Fruit fly (Drosophila melanogaster): ENCODE data around the gene Nelf-E.

Nelf-E gene

DNA sequence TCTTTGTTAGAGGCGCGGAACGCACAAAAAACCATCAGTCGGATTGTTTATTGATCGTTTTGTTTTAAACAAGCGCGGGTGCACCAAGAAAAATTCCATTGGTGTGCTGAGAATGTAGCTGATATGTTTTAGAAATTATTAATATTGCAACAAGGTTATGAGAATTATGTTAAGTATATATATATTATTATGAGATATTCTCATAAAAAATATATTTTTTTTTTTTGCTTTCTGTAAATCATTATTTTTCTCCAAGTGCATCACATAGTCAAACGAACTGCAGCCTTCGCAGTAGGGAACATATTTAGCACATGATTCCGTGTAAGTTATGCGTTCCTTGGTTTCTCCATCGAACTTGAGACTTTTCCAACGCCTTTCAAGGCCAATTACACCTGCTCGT is 28.3 kb upstream of the Nelf-E start (continued):
- TF ChIP-seq Dif (GFP tag; optimal IDR thresholded peaks at IDR 0.05; ENCODE audit: partially characterized antibody) (no peak), HLH106 (tag; optimal IDR thresholded peaks at IDR 0.05) (peak; percentile 57), usp (GFP tag; optimal IDR thresholded peaks at IDR 0.05) (no peak), dl (GFP tag; optimal IDR thresholded peaks at IDR 0.05; ENCODE audit: insufficient read depth in 1 of 2, partially characterized antibody in 2 of 2) (no peak), h (GFP tag; optimal IDR thresholded peaks at IDR 0.05) (no peak), Myc (optimal IDR thresholded peaks at IDR 0.05) (no peak), Rel (GFP tag; optimal IDR thresholded peaks at IDR 0.05) (no peak), Rel (tag; optimal IDR thresholded peaks at IDR 0.05) (no peak), foxo (GFP tag; optimal IDR thresholded peaks at IDR 0.05) (peak in 1 of 2 experiments; percentile 29)

DNA sequence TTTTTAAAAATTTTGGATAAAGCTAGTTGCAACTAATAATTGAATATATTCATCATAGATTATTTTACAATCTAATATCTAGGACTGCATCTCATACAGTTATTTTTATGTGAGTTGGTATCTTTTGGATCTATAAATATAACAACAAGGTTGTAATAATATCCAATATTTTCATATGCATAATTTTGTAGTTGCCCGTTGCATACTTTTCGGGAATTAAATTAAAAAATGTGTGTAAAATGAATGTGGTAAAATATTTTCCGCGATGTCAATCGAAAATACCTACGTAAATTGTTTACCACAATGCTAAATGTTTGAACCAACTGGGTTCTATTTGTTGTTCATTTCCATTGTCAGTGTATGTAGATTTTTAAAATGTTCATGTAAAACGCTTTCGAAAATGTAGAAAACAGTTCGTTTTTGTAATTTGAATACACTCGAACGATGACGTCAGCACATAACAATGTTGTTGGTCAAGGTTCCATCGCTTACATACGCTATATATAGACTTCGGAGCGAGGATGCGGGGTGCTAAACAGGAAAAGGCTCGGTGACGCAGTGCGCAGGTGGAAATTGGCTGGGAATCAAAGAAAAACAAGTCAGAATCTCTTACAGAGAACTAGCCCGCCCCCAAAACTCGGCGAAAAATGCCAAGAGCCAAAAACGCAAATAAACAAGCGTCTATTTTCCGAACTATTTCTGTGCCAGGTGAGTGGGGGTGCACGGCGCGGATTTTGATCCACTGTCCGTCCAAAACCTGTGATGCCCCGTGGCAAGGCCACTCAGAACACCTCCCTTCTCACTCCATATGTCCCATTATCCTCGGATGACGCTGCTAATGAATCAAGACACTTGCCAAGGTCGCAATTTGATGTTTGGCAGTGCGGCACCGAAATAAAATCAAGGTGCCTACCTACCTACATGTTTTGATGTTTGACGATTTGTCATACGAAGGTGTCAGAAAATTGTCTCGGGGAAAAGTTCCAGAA is 27.5 kb upstream of the Nelf-E start:
- peak; percentile 42 for TF ChIP-seq Myc (optimal IDR thresholded peaks at IDR 0.05)
- TF ChIP-seq jim (GFP tag; optimal IDR thresholded peaks at IDR 0.05) = no peak

DNA sequence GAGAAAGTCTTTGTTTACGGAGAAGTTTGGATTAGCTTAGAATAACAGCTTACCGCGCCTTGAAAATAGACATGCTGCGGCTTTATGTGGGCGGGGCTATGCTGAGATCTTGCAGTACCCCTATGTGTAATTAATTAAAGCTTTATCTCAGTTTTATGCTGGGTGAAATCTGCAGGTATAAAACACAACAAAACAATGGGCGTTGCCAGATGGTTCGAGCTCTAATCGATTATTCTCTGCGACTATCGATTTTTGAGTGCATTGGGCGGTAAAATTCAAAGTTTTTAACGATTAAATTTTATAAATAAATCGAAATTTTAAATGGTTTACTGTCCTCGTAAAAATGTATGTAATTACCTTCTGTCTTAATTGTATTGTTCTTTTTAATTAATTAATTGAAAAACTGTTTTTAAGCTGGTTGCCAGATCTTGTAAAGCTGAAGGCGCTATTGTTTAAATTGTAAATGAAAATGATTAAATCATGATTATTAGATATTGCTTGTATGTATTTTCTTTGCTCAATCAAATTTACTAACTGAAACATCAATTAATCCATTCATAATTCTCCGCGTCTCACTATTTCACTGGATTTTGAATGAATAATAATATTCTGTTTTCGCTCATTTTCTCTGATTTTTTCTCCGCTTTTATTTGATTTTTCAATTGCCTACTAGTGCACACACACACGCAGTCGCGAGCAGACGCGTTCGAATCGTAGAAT is 23.2 kb upstream of the Nelf-E start, which contains the start of the genes GAPsec and Zasp66:
GAPsec (minus strand) TSS at position 200 of the 720 bp plus-strand sequence.
Zasp66 (plus strand) TSS at position 670 of the 720 bp plus-strand sequence.
- TF ChIP-seq ey (GFP tag; optimal IDR thresholded peaks at IDR 0.05) (no peak), dsf (GFP tag; optimal IDR thresholded peaks at IDR 0.05; ENCODE audit: borderline replicate concordance) (no peak), woc (GFP tag; optimal IDR thresholded peaks at IDR 0.05) (no peak), Hr83 (GFP tag; optimal IDR thresholded peaks at IDR 0.05; ENCODE audit: poor library complexity, severe bottlenecking) (no peak)

DNA sequence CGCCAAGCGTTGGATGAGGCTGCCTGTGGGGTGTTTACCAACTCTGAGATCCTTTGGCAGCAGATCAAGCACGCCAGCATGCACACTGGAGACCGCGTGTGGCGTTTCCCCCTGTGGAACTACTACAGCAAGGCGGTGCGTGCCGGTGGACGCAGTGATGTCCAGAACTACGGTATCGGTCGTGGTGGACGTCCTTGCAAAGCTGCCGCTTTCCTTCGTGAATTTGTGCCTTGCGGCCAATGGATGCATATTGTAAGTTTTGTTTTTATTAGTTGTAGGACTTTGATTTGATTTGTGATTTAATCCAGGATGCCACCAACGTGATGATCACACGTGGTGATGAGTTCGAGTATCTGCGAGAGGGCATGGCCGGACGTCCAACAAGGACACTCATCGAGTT is 20.8 kb upstream of the Nelf-E start:
- TF ChIP-seq ey (GFP tag; optimal IDR thresholded peaks at IDR 0.05) (no peak), psq (GFP tag; optimal IDR thresholded peaks at IDR 0.05) (no peak), jim (GFP tag; optimal IDR thresholded peaks at IDR 0.05) (no peak), Hnf4 (GFP tag; optimal IDR thresholded peaks at IDR 0.05) (no peak), N (GFP tag; optimal IDR thresholded peaks at IDR 0.05) (no peak), h (GFP tag; optimal IDR thresholded peaks at IDR 0.05) (no peak), CrebA (GFP tag; optimal IDR thresholded peaks at IDR 0.05; ENCODE audit: borderline replicate concordance) (no peak), rgr (GFP tag; optimal IDR thresholded peaks at IDR 0.05) (no peak), foxo (GFP tag; optimal IDR thresholded peaks at IDR 0.05) (no peak), GATAd (GFP tag; optimal IDR thresholded peaks at IDR 0.05) (no peak)

DNA sequence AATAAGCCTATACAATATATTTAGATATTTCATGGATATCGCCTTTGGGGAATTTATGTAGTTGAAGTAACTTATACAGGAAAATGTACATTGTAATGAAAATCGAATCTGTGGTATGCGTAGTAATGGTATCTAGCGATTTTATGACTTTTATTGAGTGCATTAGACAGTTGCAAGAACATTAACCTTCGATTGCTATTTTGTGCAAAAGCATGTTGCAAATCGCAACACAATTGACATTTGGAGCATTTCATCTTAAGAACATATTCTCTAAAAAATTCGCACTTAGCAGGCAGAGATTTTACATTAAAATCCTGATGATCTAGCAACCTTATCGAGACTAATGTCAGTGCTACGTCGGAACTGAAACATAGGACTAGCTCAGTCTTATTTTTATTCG is 18.9 kb upstream of the Nelf-E start, which contains the start of gene S-Lap2:
S-Lap2 (plus strand) TSS at position 301 of the 400 bp plus-strand sequence.
- TF ChIP-seq brk (GFP tag; optimal IDR thresholded peaks at IDR 0.05) (no peak), fru (GFP tag; optimal IDR thresholded peaks at IDR 0.05) (no peak), rgr (GFP tag; optimal IDR thresholded peaks at IDR 0.05) (no peak), dmrt93B (GFP tag; optimal IDR thresholded peaks at IDR 0.05) (no peak), Mio (GFP tag; optimal IDR thresholded peaks at IDR 0.05) (no peak), tai (GFP tag; optimal IDR thresholded peaks at IDR 0.05) (no peak), Rel (GFP tag; optimal IDR thresholded peaks at IDR 0.05) (no peak), Rel (tag; optimal IDR thresholded peaks at IDR 0.05) (no peak), Jra (GFP tag; optimal IDR thresholded peaks at IDR 0.05) (no peak), OdsH (GFP tag; optimal IDR thresholded peaks at IDR 0.05) (no peak), lola (GFP tag; optimal IDR thresholded peaks at IDR 0.05) (no peak), sv (GFP tag; optimal IDR thresholded peaks at IDR 0.05) (no peak), pan (optimal IDR thresholded peaks at IDR 0.05) (no peak)
